Worm (Caenorhabditis elegans) whole organism, mixed stage, embryonic: ENCODE results near the gene piki-1.

Experiments
- M03D4.4 ChIP-seq: sonication (generic microtip); optimal IDR thresholded peaks from 2 replicates; lab custom pipeline; 2017; ENCODE audit warnings: mild to moderate bottlenecking, missing genetic modification characterization, missing compliant biosample characterization
- ceh-83 ChIP-seq: fragments of 200-800 bp; sonication (Bioruptor generic); optimal IDR thresholded peaks from 2 replicates; lab custom pipeline; 2018; ENCODE audit warnings: mild to moderate bottlenecking, missing genetic modification characterization, missing compliant biosample characterization
- elt-1 ChIP-seq: sonication (generic microtip); optimal IDR thresholded peaks from 2 replicates; lab custom pipeline; 2017; ENCODE audit warnings: missing genetic modification characterization, mild to moderate bottlenecking, missing compliant biosample characterization, antibody characterized with exemption, moderate library complexity, borderline replicate concordance; ENCODE audit not compliant: insufficient read depth
- lsy-2 ChIP-seq: fragments of 150-350 bp; optimal IDR thresholded peaks from 2 replicates; lab custom pipeline; 2014; ENCODE audit warnings: missing biosample characterization, missing genetic modification characterization
- mep-1 ChIP-seq: fragments of 150-350 bp; optimal IDR thresholded peaks from 2 replicates; lab custom pipeline; 2017; ENCODE audit warnings: missing biosample characterization, missing genetic modification reagents, missing genetic modification characterization, inconsistent platforms
- nhr-237 ChIP-seq: fragments of 150-350 bp; optimal IDR thresholded peaks from 2 replicates; lab custom pipeline; 2014; ENCODE audit warnings: missing biosample characterization, missing genetic modification characterization
- nhr-28 ChIP-seq: fragments of 150-350 bp; optimal IDR thresholded peaks from 2 replicates; lab custom pipeline; 2014; ENCODE audit warnings: missing biosample characterization, missing genetic modification characterization
- nhr-76 ChIP-seq: sonication (generic microtip); optimal IDR thresholded peaks from 2 replicates; lab custom pipeline; 2017; ENCODE audit warnings: missing biosample characterization, missing genetic modification characterization
- snpc-4 ChIP-seq: fragments of 150-350 bp; optimal IDR thresholded peaks from 2 replicates; lab custom pipeline; 2014; ENCODE audit warnings: missing biosample characterization, missing genetic modification characterization
- sptf-1 ChIP-seq: sonication (generic microtip); optimal IDR thresholded peaks from 2 replicates; lab custom pipeline; 2017; ENCODE audit warnings: mild to moderate bottlenecking, missing genetic modification characterization, moderate library complexity, missing compliant biosample characterization
- unc-120 ChIP-seq: sonication (generic microtip); optimal IDR thresholded peaks from 2 replicates; lab custom pipeline; 2017; ENCODE audit warnings: missing genetic modification characterization, missing compliant biosample characterization; ENCODE audit not compliant: poor library complexity, severe bottlenecking

ce11 chrX:15246182-15246581, at the start of gene piki-1:
- TF ChIP-seq elt-1 (tag; lab: Kevin White, UChicago) (no peak), nhr-76 (no peak), nhr-28 (no peak), mep-1 (no peak), lsy-2 (tag; lab: Kevin White, UChicago) (no peak), unc-120 (tag; lab: Kevin White, UChicago) (no peak), sptf-1 (tag; lab: Kevin White, UChicago) (no peak), ceh-83 (GFP tag; lab: Kevin White, UChicago) (no peak), nhr-237 (tag; lab: Kevin White, UChicago) (no peak), snpc-4 (tag; lab: Kevin White, UChicago) (no peak), M03D4.4 (tag; lab: Kevin White, UChicago) (no peak)
